Fruit fly (Drosophila melanogaster) whole organism, wandering third instar larva: ENCODE measurements around the gene CCKLR-17D3.
A peak's percentile ranks its signal among the peaks of the same experiment; 100 is the strongest.

Experiments
- Abd-B ChIP-seq: fragments of >200 bp; optimal IDR thresholded peaks from 2 replicates; lab custom pipeline; 2017; ENCODE audit warnings: missing biosample characterization, missing genetic modification characterization
- CG9705 ChIP-seq: fragments of 200-800 bp; sonication (Bioruptor generic); optimal IDR thresholded peaks from 2 replicates; lab custom pipeline; 2018; ENCODE audit warnings: missing biosample characterization, mild to moderate bottlenecking, missing genetic modification characterization
- CrebA ChIP-seq: fragments of 200-800 bp; sonication (Bioruptor generic); optimal IDR thresholded peaks from 2 replicates; lab custom pipeline; 2016; ENCODE audit warnings: missing biosample characterization, mild to moderate bottlenecking, missing genetic modification characterization, borderline replicate concordance
- Dfd ChIP-seq: fragments of >200 bp; optimal IDR thresholded peaks from 2 replicates; lab custom pipeline; 2017; ENCODE audit warnings: missing biosample characterization, missing genetic modification characterization
- Dif ChIP-seq: fragments of 200-275, 200-300 bp; sonication (Bioruptor generic); optimal IDR thresholded peaks from 2 replicates; lab custom pipeline; 2018; ENCODE audit warnings: missing biosample characterization, missing genetic modification characterization; ENCODE audit not compliant: partially characterized antibody
- GATAd ChIP-seq: sonication (Bioruptor generic); optimal IDR thresholded peaks from 2 replicates; lab custom pipeline; 2016; ENCODE audit warnings: missing biosample characterization, missing genetic modification characterization
- HLH106 ChIP-seq: fragments of 200-800 bp; optimal IDR thresholded peaks from 3 replicates; lab custom pipeline; 2019; ENCODE audit warnings: missing biosample characterization, mild to moderate bottlenecking, missing genetic modification characterization, moderate library complexity
- Hnf4 ChIP-seq: fragments of 200-800 bp; sonication (Bioruptor generic); optimal IDR thresholded peaks from 2 replicates; lab custom pipeline; 2016; ENCODE audit warnings: missing biosample characterization, mild to moderate bottlenecking, missing genetic modification characterization
- Hr83 ChIP-seq: fragments of 200-300 bp; sonication (Bioruptor generic); optimal IDR thresholded peaks from 2 replicates; lab custom pipeline; 2016; ENCODE audit warnings: missing biosample characterization, mild to moderate bottlenecking, missing genetic modification characterization, moderate library complexity; ENCODE audit not compliant: poor library complexity, severe bottlenecking
- Jra ChIP-seq: sonication (Bioruptor generic); optimal IDR thresholded peaks from 2 replicates; lab custom pipeline; 2016; ENCODE audit warnings: missing biosample characterization, missing genetic modification characterization
- Myc ChIP-seq: fragments of >200 bp; optimal IDR thresholded peaks from 2 replicates; lab custom pipeline; 2017
- N ChIP-seq: fragments of >200 bp; optimal IDR thresholded peaks from 2 replicates; lab custom pipeline; 2018; ENCODE audit warnings: missing biosample characterization, missing external identifiers, missing genetic modification characterization
- Rel ChIP-seq, 2 experiments: fragments of 200-800 bp; sonication (Bioruptor generic) in 1 of 2; optimal IDR thresholded peaks; 2 replicates in 1 of 2; 3 replicates in 1 of 2; lab custom pipeline; 2016 to 2019; ENCODE audit warnings: mild to moderate bottlenecking in 2 of 2, missing biosample characterization in 2 of 2, missing genetic modification characterization in 2 of 2, moderate library complexity in 1 of 2
- Sp1 ChIP-seq: fragments of 200-800 bp; sonication (Bioruptor generic); optimal IDR thresholded peaks from 3 replicates; lab custom pipeline; 2019; ENCODE audit warnings: missing biosample characterization, mild to moderate bottlenecking, missing genetic modification characterization, moderate library complexity
- Vsx2 ChIP-seq: fragments of 200-300, 225-300 bp; sonication (Bioruptor generic); optimal IDR thresholded peaks from 2 replicates; lab custom pipeline; 2018; ENCODE audit warnings: missing biosample characterization, missing genetic modification characterization; ENCODE audit not compliant: partially characterized antibody
- br ChIP-seq: fragments of 200-800 bp; sonication (Bioruptor generic); optimal IDR thresholded peaks from 2 replicates; lab custom pipeline; 2016; ENCODE audit warnings: missing biosample characterization, missing genetic modification characterization
- dl ChIP-seq, 2 experiments: fragments of 175-275, 200-275 bp in 1 of 2; fragments of 200-275 bp in 1 of 2; sonication (Bioruptor generic); optimal IDR thresholded peaks; lab custom pipeline; 2018; ENCODE audit warnings: mild to moderate bottlenecking in 2 of 2, missing biosample characterization in 2 of 2, missing genetic modification characterization in 2 of 2, moderate library complexity in 2 of 2; ENCODE audit not compliant: partially characterized antibody in 2 of 2, insufficient read depth in 1 of 2
- dmrt93B ChIP-seq: fragments of 200-800 bp; sonication (Bioruptor generic); optimal IDR thresholded peaks from 2 replicates; lab custom pipeline; 2018; ENCODE audit warnings: missing biosample characterization, mild to moderate bottlenecking, missing genetic modification characterization
- dsf ChIP-seq: sonication (Bioruptor generic); optimal IDR thresholded peaks from 2 replicates; lab custom pipeline; 2016; ENCODE audit warnings: missing biosample characterization, missing genetic modification characterization, borderline replicate concordance
- ey ChIP-seq: fragments of 200-800 bp; sonication (Bioruptor generic); optimal IDR thresholded peaks from 2 replicates; lab custom pipeline; 2016; ENCODE audit warnings: missing biosample characterization, missing genetic modification characterization
- foxo ChIP-seq, 2 experiments: fragments of 200-800 bp; sonication (Bioruptor generic); optimal IDR thresholded peaks; 2 replicates in 1 of 2; 3 replicates in 1 of 2; lab custom pipeline; 2016 to 2017; ENCODE audit warnings: missing biosample characterization in 2 of 2, missing genetic modification characterization in 2 of 2
- h ChIP-seq: fragments of 200-800 bp; sonication (Bioruptor generic); optimal IDR thresholded peaks from 3 replicates; lab custom pipeline; 2016; ENCODE audit warnings: missing biosample characterization, mild to moderate bottlenecking, missing genetic modification characterization
- jim ChIP-seq: fragments of 175-275, 200-325 bp; sonication (Bioruptor generic); optimal IDR thresholded peaks from 2 replicates; lab custom pipeline; 2016; ENCODE audit warnings: missing biosample characterization, mild to moderate bottlenecking, missing genetic modification characterization
- pan ChIP-seq: fragments of >200 bp; optimal IDR thresholded peaks from 2 replicates; lab custom pipeline; 2017
- psq ChIP-seq: fragments of 200-800 bp; sonication (Bioruptor generic); optimal IDR thresholded peaks from 3 replicates; lab custom pipeline; 2017; ENCODE audit warnings: missing biosample characterization, mild to moderate bottlenecking, missing genetic modification characterization, moderate library complexity
- sv ChIP-seq: fragments of 200-800 bp; sonication (Bioruptor generic); optimal IDR thresholded peaks from 3 replicates; lab custom pipeline; 2016; ENCODE audit warnings: missing biosample characterization, missing genetic modification characterization
- tai ChIP-seq: sonication (Bioruptor generic); optimal IDR thresholded peaks from 2 replicates; lab custom pipeline; 2016; ENCODE audit warnings: missing biosample characterization, missing genetic modification characterization
- usp ChIP-seq: fragments of >200 bp; optimal IDR thresholded peaks from 2 replicates; lab custom pipeline; 2017; ENCODE audit warnings: missing biosample characterization, missing genetic modification characterization
- woc ChIP-seq: sonication (Bioruptor generic); optimal IDR thresholded peaks from 2 replicates; lab custom pipeline; 2016; ENCODE audit warnings: missing biosample characterization, mild to moderate bottlenecking, missing genetic modification characterization

Gene CCKLR-17D3

dm6 chrX:18773817-18774216 lies at the start of gene CCKLR-17D3:
TSS of gene CCKLR-17D3 (minus strand) at chrX:18774027.
- TF ChIP-seq Sp1 (GFP tag; lab: Kevin White, UChicago) (no peak), Jra (GFP tag; lab: Kevin White, UChicago) (no peak)

- no peak for TF ChIP-seq sv (GFP tag; lab: Kevin White, UChicago)
- TF ChIP-seq, all 38 proteins: peak for 0
Measured at dm6 chrX:18814944-18815343, 41.1 kb upstream of the CCKLR-17D3 start.

- TF ChIP-seq foxo (GFP tag; optimal IDR thresholded peaks at IDR 0.05; lab: Kevin White, UChicago) (no peak), CrebA (GFP tag; lab: Kevin White, UChicago) (no peak), ey (GFP tag; lab: Kevin White, UChicago) (no peak), Abd-B (no peak), Dfd (GFP tag; lab: Kevin White, UChicago) (peak; percentile 75), GATAd (no peak), h (no peak), CG9705 (GFP tag; lab: Kevin White, UChicago) (no peak), dl (GFP tag; optimal IDR thresholded peaks at IDR 0.05; lab: Kevin White, UChicago; ENCODE audit: insufficient read depth in 1 of 2, partially characterized antibody in 2 of 2) (no peak)
- TF ChIP-seq, all 38 proteins: peak for 1
Measured at dm6 chrX:18814373-18814772, 40.5 kb upstream of the CCKLR-17D3 start.

dm6 chrX:18813049-18813448 lies 39.2 kb upstream of the CCKLR-17D3 start, which contains the start of gene CG42450:
TSS of gene CG42450 (plus strand) at chrX:18813297.
- no peak for TF ChIP-seq foxo (GFP tag; optimal IDR thresholded peaks at IDR 0.05; lab: Kevin White, UChicago)
- no peak for TF ChIP-seq Abd-B
- no peak for TF ChIP-seq jim (GFP tag; lab: Kevin White, UChicago)
- no peak for TF ChIP-seq usp (GFP tag; lab: Kevin White, UChicago)
- no peak for TF ChIP-seq h
- no peak for TF ChIP-seq pan (lab: Kevin White, UChicago)
- no peak for TF ChIP-seq ey (GFP tag; lab: Kevin White, UChicago)
- TF ChIP-seq dsf (GFP tag; lab: Kevin White, UChicago): no peak
- TF ChIP-seq Hr83 (GFP tag; lab: Kevin White, UChicago): no peak
- no peak for TF ChIP-seq Vsx2 (GFP tag; lab: Kevin White, UChicago)
- no peak for TF ChIP-seq Myc (lab: Kevin White, UChicago)
- no peak for TF ChIP-seq CrebA (GFP tag; lab: Kevin White, UChicago)
- no peak for TF ChIP-seq Dif
- TF ChIP-seq sv (GFP tag; lab: Kevin White, UChicago): no peak

- no peak for TF ChIP-seq usp (GFP tag; lab: Kevin White, UChicago)
- no peak for TF ChIP-seq dmrt93B (GFP tag; lab: Kevin White, UChicago)
- TF ChIP-seq woc (GFP tag; lab: Kevin White, UChicago): no peak
- no peak for TF ChIP-seq Abd-B
Measured at dm6 chrX:18812111-18812510, 38.3 kb upstream of the CCKLR-17D3 start.

- TF ChIP-seq psq (GFP tag; lab: Kevin White, UChicago): no peak
- no peak for TF ChIP-seq N
- TF ChIP-seq br (GFP tag; lab: Kevin White, UChicago): no peak
- no peak for TF ChIP-seq tai (GFP tag; lab: Kevin White, UChicago)
- no peak for TF ChIP-seq Rel (GFP tag; optimal IDR thresholded peaks at IDR 0.05; lab: Kevin White, UChicago)
- no peak for TF ChIP-seq Rel (tag; optimal IDR thresholded peaks at IDR 0.05; lab: Kevin White, UChicago)
Measured at dm6 chrX:18806365-18806764, 32.5 kb upstream of the CCKLR-17D3 start, which contains the start of gene CG7058. TSS of gene CG7058 (plus strand) at chrX:18806694.

dm6 chrX:18805036-18805435 lies 31.2 kb upstream of the CCKLR-17D3 start:
- no peak for TF ChIP-seq HLH106 (tag; lab: Kevin White, UChicago)
- TF ChIP-seq Hnf4 (GFP tag; lab: Kevin White, UChicago): no peak
- no peak for TF ChIP-seq Vsx2 (GFP tag; lab: Kevin White, UChicago)
- TF ChIP-seq, all 38 proteins: peak for 0
